Fruit fly (Drosophila melanogaster): ENCODE results near the gene Ogg1.
A peak's percentile ranks its signal among the peaks of the same experiment; 100 is the strongest.

Gene Ogg1

dm6 chrX:8690003-8690402, at the start of gene Ogg1, which contains the start of gene Ppt1 (continued):
- TF ChIP-seq lov (optimal IDR thresholded peaks at IDR 0.05) (no peak), lov (GFP tag; IDR thresholded peaks at IDR 0.05) (no peak), Ets65A (GFP tag) (peak; percentile 93), Taf1 (GFP tag; IDR thresholded peaks at IDR 0.05) (no peak), Stat92E (GFP tag; optimal IDR thresholded peaks at IDR 0.05) (no peak), Dp (GFP tag; optimal IDR thresholded peaks at IDR 0.05) (peak; percentile 41), Fer3 (tag; optimal IDR thresholded peaks at IDR 0.05) (peak; percentile 13), Mes4 (GFP tag; optimal IDR thresholded peaks at IDR 0.05) (peak; percentile 17), E2f2 (GFP tag; IDR thresholded peaks at IDR 0.05) (peak; percentile 41; the same call in 1 of the 2 replicates), CG18262 (tag; optimal IDR thresholded peaks at IDR 0.05) (peak; percentile 34), CG2120 (GFP tag; optimal IDR thresholded peaks at IDR 0.05) (peak; percentile 75), Fer1 (GFP tag; optimal IDR thresholded peaks at IDR 0.05) (peak; percentile 55), ems (GFP tag; optimal IDR thresholded peaks at IDR 0.05) (peak; percentile 32), oc (tag; optimal IDR thresholded peaks at IDR 0.05) (no peak), exex (tag; optimal IDR thresholded peaks at IDR 0.05) (peak; percentile 22), ap (GFP tag; IDR thresholded peaks at IDR 0.05) (no peak), sqz (GFP tag; optimal IDR thresholded peaks at IDR 0.05) (peak; percentile 8), CG9932 (GFP tag; IDR thresholded peaks at IDR 0.05) (peak; percentile 65), CG31388 (GFP tag; optimal IDR thresholded peaks at IDR 0.05) (no peak), al (GFP tag; IDR thresholded peaks at IDR 0.05) (0 out of 2 replicates have a peak, but pooled peaks have one; percentile 22), Scr (GFP tag; IDR thresholded peaks at IDR 0.05; ENCODE audit: partially characterized antibody) (peak; percentile 60), dpn (GFP tag; optimal IDR thresholded peaks at IDR 0.05) (peak; percentile 68 to 72), bigmax (GFP tag; optimal IDR thresholded peaks at IDR 0.05) (no peak), sens-2 (GFP tag; IDR thresholded peaks at IDR 0.05) (no peak), tup (GFP tag; optimal IDR thresholded peaks at IDR 0.05) (no peak), CG11093 (GFP tag; IDR thresholded peaks at IDR 0.05) (no peak), CG13775 (GFP tag; optimal IDR thresholded peaks at IDR 0.05) (peak; percentile 37), grn (GFP tag; optimal IDR thresholded peaks at IDR 0.05) (no peak), Six4 (GFP tag; optimal IDR thresholded peaks at IDR 0.05) (peak; percentile 52), her (GFP tag; optimal IDR thresholded peaks at IDR 0.05) (peak; percentile 66), ftz-f1 (GFP tag; optimal IDR thresholded peaks at IDR 0.05) (no peak), D (optimal IDR thresholded peaks at IDR 0.05) (no peak), D (GFP tag; optimal IDR thresholded peaks at IDR 0.05) (no peak), Rfx (GFP tag; IDR thresholded peaks at IDR 0.05) (peak; percentile 71), CG3847 (GFP tag; IDR thresholded peaks at IDR 0.05) (0 out of 2 replicates have a peak, but pooled peaks have one; percentile 41), Dbx (GFP tag; IDR thresholded peaks at IDR 0.05) (0 out of 3 replicates have a peak, but pooled peaks have one; percentile 55), zen2 (GFP tag; IDR thresholded peaks at IDR 0.05; ENCODE audit: partially characterized antibody) (no peak), Myb (GFP tag; optimal IDR thresholded peaks at IDR 0.05) (peak; percentile 39), CG15696 (tag; optimal IDR thresholded peaks at IDR 0.05) (peak; percentile 16), dmrt11E (tag; optimal IDR thresholded peaks at IDR 0.05) (no peak), knrl (GFP tag; IDR thresholded peaks at IDR 0.05; ENCODE audit: partially characterized antibody) (peak; percentile 44; the same call in 2 of the 3 replicates), CG11247 (GFP tag; IDR thresholded peaks at IDR 0.05) (peak; percentile 37; the same call in 1 of the 2 replicates), zfh1 (GFP tag; IDR thresholded peaks at IDR 0.05) (peak; percentile 52; the same call in 2 of the 3 replicates), cg (GFP tag; optimal IDR thresholded peaks at IDR 0.05) (no peak), Blimp-1 (GFP tag; optimal IDR thresholded peaks at IDR 0.05) (peak; percentile 28), CG6854 (GFP tag; optimal IDR thresholded peaks at IDR 0.05) (no peak), rib (GFP tag; IDR thresholded peaks at IDR 0.05) (peak; percentile 26; the same call in 1 of the 2 replicates), CG14860 (GFP tag; IDR thresholded peaks at IDR 0.05; ENCODE audit: partially characterized antibody) (0 out of 3 replicates have a peak, but pooled peaks have one; percentile 8), vfl (GFP tag; optimal IDR thresholded peaks at IDR 0.05) (peak; percentile 34), CG10147 (GFP tag; optimal IDR thresholded peaks at IDR 0.05) (peak; percentile 43), Hmr (GFP tag; optimal IDR thresholded peaks at IDR 0.05) (peak; percentile 59)
